Worm (Caenorhabditis elegans): Measurements from ENCODE around the gene Y66D12A.30.

Y66D12A.30 gene

DNA sequence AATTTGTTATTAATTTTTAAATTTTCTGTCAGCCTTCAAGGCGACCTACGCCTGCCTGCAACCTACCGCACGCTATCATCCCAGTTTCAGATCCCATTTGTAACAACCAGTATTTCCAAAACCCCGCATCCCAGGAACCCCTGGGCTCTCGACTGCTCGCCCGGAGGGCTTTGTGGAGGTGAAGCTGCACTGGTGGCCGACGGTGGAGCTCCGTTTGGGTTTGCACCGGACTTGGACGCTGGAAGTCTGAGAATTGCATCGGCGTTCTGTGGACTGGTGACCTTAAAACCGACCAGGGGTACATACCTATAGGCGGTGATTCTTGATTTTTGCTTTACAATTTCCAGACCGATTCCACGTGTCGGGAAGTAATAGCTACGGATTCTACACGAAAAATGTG lies 41.8 kb downstream of the Y66D12A.30 start:
- no peak for TF ChIP-seq F16B12.6 (tag; optimal IDR thresholded peaks at IDR 0.05)
- no peak for TF ChIP-seq xbp-1 (tag; optimal IDR thresholded peaks at IDR 0.05)
- no peak for TF ChIP-seq efl-1 (optimal IDR thresholded peaks at IDR 0.05)
- TF ChIP-seq efl-1 (GFP tag; optimal IDR thresholded peaks at IDR 0.05 in 1 of 2) = no peak
- no peak for TF ChIP-seq fkh-8 (tag; optimal IDR thresholded peaks at IDR 0.05)
- no peak for TF ChIP-seq nhr-77 (tag; optimal IDR thresholded peaks at IDR 0.05)
- no peak for TF ChIP-seq alr-1 (tag; optimal IDR thresholded peaks at IDR 0.05; ENCODE audit: borderline replicate concordance)
- TF ChIP-seq ceh-82 (tag; optimal IDR thresholded peaks at IDR 0.05) = no peak
- TF ChIP-seq blmp-1 (tag; optimal IDR thresholded peaks at IDR 0.05) = no peak
- TF ChIP-seq ets-5 (GFP tag; IDR thresholded peaks at IDR 0.05) = no peak
- TF ChIP-seq lin-13 (GFP tag; optimal IDR thresholded peaks at IDR 0.05) = no peak
- TF ChIP-seq aha-1 (tag; optimal IDR thresholded peaks at IDR 0.05) = no peak
- TF ChIP-seq nhr-90 (tag; optimal IDR thresholded peaks at IDR 0.05; ENCODE audit: poor library complexity) = no peak
- TF ChIP-seq sup-37 (GFP tag; optimal IDR thresholded peaks at IDR 0.05) = no peak
- no peak for TF ChIP-seq ztf-4 (tag; optimal IDR thresholded peaks at IDR 0.05)
- no peak for TF ChIP-seq rnt-1 (tag; optimal IDR thresholded peaks at IDR 0.05)
- TF ChIP-seq tlp-1 (tag; optimal IDR thresholded peaks at IDR 0.05) = no peak
- no peak for TF ChIP-seq pag-3 (tag; optimal IDR thresholded peaks at IDR 0.05; ENCODE audit: borderline replicate concordance, insufficient read depth)
- TF ChIP-seq efl-3 (GFP tag; optimal IDR thresholded peaks at IDR 0.05) = no peak
- TF ChIP-seq Y116A8C.19 (tag; optimal IDR thresholded peaks at IDR 0.05; ENCODE audit: borderline replicate concordance) = no peak
- no peak for TF ChIP-seq jun-1 (tag; optimal IDR thresholded peaks at IDR 0.05)

DNA sequence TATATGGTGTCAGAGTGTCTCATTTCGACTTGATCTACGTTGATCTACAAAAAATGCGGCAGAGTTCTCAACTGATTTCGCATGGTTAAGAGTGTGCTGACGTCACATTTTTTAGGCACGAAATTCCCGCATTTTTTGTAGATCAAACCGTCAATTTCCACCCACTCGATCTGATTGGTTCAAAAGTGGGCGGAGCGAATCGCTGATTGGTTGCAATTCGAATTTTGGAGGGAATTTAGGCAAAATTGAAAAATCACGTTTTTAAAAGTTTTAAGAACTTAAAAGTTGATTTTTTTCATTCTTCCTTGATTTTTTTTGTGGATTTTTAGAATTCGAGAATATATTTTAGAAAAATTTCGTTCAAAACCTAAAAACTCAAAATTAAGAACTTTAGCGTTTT lies 46.7 kb downstream of the Y66D12A.30 start:
- TF ChIP-seq grh-1 (GFP tag; IDR thresholded peaks at IDR 0.05) = no peak
- no peak for TF ChIP-seq swsn-7 (tag; optimal IDR thresholded peaks at IDR 0.05)
- TF ChIP-seq sptf-1 (tag; optimal IDR thresholded peaks at IDR 0.05) = no peak
- no peak for TF ChIP-seq nhr-76 (tag; optimal IDR thresholded peaks at IDR 0.05)
- TF ChIP-seq isw-1 (GFP tag; IDR thresholded peaks at IDR 0.05) = no peak
- no peak for TF ChIP-seq skn-1 (tag; optimal IDR thresholded peaks at IDR 0.05)
- TF ChIP-seq sox-4 (tag; optimal IDR thresholded peaks at IDR 0.05) = no peak
- TF ChIP-seq blmp-1 (tag; optimal IDR thresholded peaks at IDR 0.05) = no peak
- no peak for TF ChIP-seq F16B12.6 (tag; optimal IDR thresholded peaks at IDR 0.05)
- TF ChIP-seq fkh-4 (tag; optimal IDR thresholded peaks at IDR 0.05; ENCODE audit: borderline replicate concordance) = no peak
- no peak for TF ChIP-seq irx-1 (tag; optimal IDR thresholded peaks at IDR 0.05)
- no peak for TF ChIP-seq pag-3 (tag; optimal IDR thresholded peaks at IDR 0.05; ENCODE audit: borderline replicate concordance, insufficient read depth)
- no peak for TF ChIP-seq tbx-2 (tag; optimal IDR thresholded peaks at IDR 0.05)
- TF ChIP-seq aly-2 (tag; optimal IDR thresholded peaks at IDR 0.05) = no peak
- TF ChIP-seq aha-1 (tag; optimal IDR thresholded peaks at IDR 0.05) = no peak
- TF ChIP-seq rnt-1 (tag; optimal IDR thresholded peaks at IDR 0.05) = no peak
- TF ChIP-seq nhr-28 (tag; optimal IDR thresholded peaks at IDR 0.05) = no peak

DNA sequence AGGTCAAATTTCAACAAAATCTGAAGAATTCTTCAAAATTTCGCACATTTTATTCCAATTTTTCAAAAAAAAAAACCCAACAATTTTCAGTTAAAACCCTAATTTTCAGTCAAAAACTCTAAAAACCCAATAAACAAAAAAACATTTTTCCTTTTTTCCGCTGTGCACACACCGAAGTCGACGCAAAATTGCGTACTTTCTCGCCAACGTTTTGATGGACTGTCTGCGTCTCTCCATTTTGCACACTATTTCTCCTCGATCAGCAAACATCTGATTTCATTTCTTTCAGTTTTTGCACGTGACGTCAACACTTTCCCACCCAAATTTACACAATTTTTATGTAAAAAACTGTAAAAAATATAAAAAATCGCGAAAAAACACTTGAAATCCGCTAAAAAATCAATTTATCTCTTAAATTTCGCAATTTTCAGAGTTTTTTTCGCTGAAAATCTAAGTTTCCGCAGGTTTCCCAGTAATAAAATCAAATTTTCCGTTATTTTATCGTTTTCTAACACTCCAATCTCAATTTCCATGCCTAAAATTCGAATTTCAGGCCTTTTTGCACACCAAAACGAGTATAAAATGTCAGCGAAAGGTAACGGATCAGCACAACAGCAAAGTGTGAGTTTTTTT lies 47.6 kb downstream of the Y66D12A.30 start, which contains the start of gene crh-1:
Gene crh-1 (plus strand): TSS at position 583 of the 633 bp plus-strand sequence.
- peak; percentile 74 for TF ChIP-seq snpc-4 (tag; optimal IDR thresholded peaks at IDR 0.05)
- TF ChIP-seq nhr-19 (GFP tag; conservative IDR thresholded peaks at IDR 0.05) = peak; percentile 85
- peak; percentile 88 for TF ChIP-seq lin-14 (GFP tag; optimal IDR thresholded peaks at IDR 0.05)
- TF ChIP-seq nhr-11 (tag; optimal IDR thresholded peaks at IDR 0.05) = peak; percentile 49
- no peak for TF ChIP-seq nhr-84 (tag; optimal IDR thresholded peaks at IDR 0.05)
- TF ChIP-seq xbp-1 (tag; optimal IDR thresholded peaks at IDR 0.05) = peak; percentile 85
- peak; percentile 43 for TF ChIP-seq zip-4 (GFP tag; optimal IDR thresholded peaks at IDR 0.05)
- peak; percentile 63 to 75 (median 72) for TF ChIP-seq ceh-82 (tag; optimal IDR thresholded peaks at IDR 0.05)
- TF ChIP-seq unc-30 (tag; optimal IDR thresholded peaks at IDR 0.05) = no peak
- TF ChIP-seq zag-1 (tag; optimal IDR thresholded peaks at IDR 0.05) = no peak
- peak; percentile 92 for TF ChIP-seq nhr-47 (tag; optimal IDR thresholded peaks at IDR 0.05)
- peak; percentile 76 for TF ChIP-seq blmp-1 (tag; optimal IDR thresholded peaks at IDR 0.05)
- peak; percentile 67 for TF ChIP-seq jun-1 (tag; optimal IDR thresholded peaks at IDR 0.05)
- no peak for TF ChIP-seq unc-62 (GFP tag; optimal IDR thresholded peaks at IDR 0.05)
- no peak for TF ChIP-seq alr-1 (tag; optimal IDR thresholded peaks at IDR 0.05; ENCODE audit: borderline replicate concordance)
- TF ChIP-seq sox-4 (tag; optimal IDR thresholded peaks at IDR 0.05) = peak; percentile 63
- peak; percentile 84 for TF ChIP-seq nhr-90 (tag; optimal IDR thresholded peaks at IDR 0.05; ENCODE audit: poor library complexity)
- peak; percentile 65 for TF ChIP-seq skn-1 (tag; optimal IDR thresholded peaks at IDR 0.05)
- TF ChIP-seq pqm-1 (tag; optimal IDR thresholded peaks at IDR 0.05) = no peak
- peak; percentile 91 for TF ChIP-seq nhr-85 (tag)
- TF ChIP-seq egl-13 (tag; optimal IDR thresholded peaks at IDR 0.05) = peak; percentile 43
- no peak for TF ChIP-seq nhr-76 (tag; optimal IDR thresholded peaks at IDR 0.05)
- peak; percentile 39 for TF ChIP-seq sup-37 (GFP tag; optimal IDR thresholded peaks at IDR 0.05)
- no peak for TF ChIP-seq mef-2 (tag; optimal IDR thresholded peaks at IDR 0.05)
- no peak for TF ChIP-seq hpl-2 (GFP tag; optimal IDR thresholded peaks at IDR 0.05)
- peak; percentile 93 for TF ChIP-seq dsc-1 (tag; optimal IDR thresholded peaks at IDR 0.05)
- TF ChIP-seq ama-1 (optimal IDR thresholded peaks at IDR 0.05) = no peak

All from whole organism, L1 larva.